Fruit fly (Drosophila melanogaster) Kc167 (cell line): Measurements from ENCODE around the gene CG4983.

Source experiments
- Myc ChIP-seq: fragments of >200 bp; optimal IDR thresholded peaks from 2 replicates; lab custom pipeline; 2017; ENCODE audit warnings: missing external identifiers
- Sin3A ChIP-seq: fragments of >200 bp; optimal IDR thresholded peaks from 2 replicates; lab custom pipeline; 2018; ENCODE audit warnings: missing external identifiers
- h ChIP-seq: fragments of >200 bp; optimal IDR thresholded peaks from 3 replicates; lab custom pipeline; 2018; ENCODE audit warnings: missing external identifiers
- insv ChIP-seq: fragments of >200 bp; optimal IDR thresholded peaks from 3 replicates; lab custom pipeline; 2018; ENCODE audit warnings: missing external identifiers
- psq ChIP-seq: fragments of >200 bp; optimal IDR thresholded peaks from 2 replicates; lab custom pipeline; 2017; ENCODE audit warnings: missing external identifiers
- ttk ChIP-seq: sonication (Bioruptor generic); optimal IDR thresholded peaks from 2 replicates; lab custom pipeline; 2017; ENCODE audit warnings: missing external identifiers

DNA sequence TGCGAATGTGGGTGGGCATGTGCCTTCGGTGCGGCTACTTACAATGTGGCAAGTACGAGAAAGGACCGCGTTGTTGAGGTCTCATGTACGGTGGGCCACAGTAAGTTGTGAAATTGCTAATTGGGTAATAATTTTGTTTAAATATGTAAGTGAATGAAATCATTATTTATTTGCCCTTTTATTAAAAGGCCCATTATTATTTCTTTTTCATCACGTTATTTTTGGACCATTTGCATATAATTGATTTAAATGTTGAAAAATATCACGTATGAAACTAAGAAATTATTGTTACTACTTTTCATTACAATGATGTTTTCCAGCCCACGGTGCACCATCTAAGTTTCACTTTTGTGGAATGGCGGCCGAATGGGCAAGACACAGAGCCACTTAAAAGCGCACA lies 24.0 kb upstream of the CG4983 start:
- TF ChIP-seq h (lab: Kevin White, UChicago) (no peak), ttk (lab: Kevin White, UChicago) (no peak), insv (lab: Kevin White, UChicago) (no peak), Myc (no peak), psq (no peak), Sin3A (lab: Kevin White, UChicago) (no peak)
